Worm (Caenorhabditis elegans): ENCODE results near the gene nadk-1.

- TF ChIP-seq cebp-2 (GFP tag; IDR thresholded peaks at IDR 0.05) (no peak), ztf-28 (GFP tag; IDR thresholded peaks at IDR 0.05) (no peak), F39B2.1 (GFP tag; IDR thresholded peaks at IDR 0.05) (no peak), pha-4 (tag; optimal IDR thresholded peaks at IDR 0.05) (no peak), Y95B8A.8 (GFP tag; IDR thresholded peaks at IDR 0.05) (no peak), attf-3 (GFP tag; conservative IDR thresholded peaks at IDR 0.05) (no peak), gei-17 (GFP tag; optimal IDR thresholded peaks at IDR 0.05) (no peak), lsl-1 (GFP tag; optimal IDR thresholded peaks at IDR 0.05) (no peak), sptf-2 (GFP tag; optimal IDR thresholded peaks at IDR 0.05) (no peak)
These were observed 8.6 kb downstream of the nadk-1 start for ce11 chrIV:1465462-1465861.
